Fruit fly (Drosophila melanogaster) whole organism, embryonic: ENCODE data around the gene sbr.

Experiments
- Abd-B ChIP-seq: fragments of 200-800 bp; sonication (Bioruptor generic); optimal IDR thresholded peaks from 2 replicates; lab custom pipeline; 2018; ENCODE audit warnings: missing biosample characterization, mild to moderate bottlenecking, missing genetic modification characterization, moderate library complexity
- Atf-2 ChIP-seq: fragments of 200-800 bp; sonication (Bioruptor generic); optimal IDR thresholded peaks from 2 replicates; lab custom pipeline; 2016; ENCODE audit warnings: missing biosample characterization, missing genetic modification characterization
- B-H2 ChIP-seq: fragments of 200-800 bp; sonication (Bioruptor generic); optimal IDR thresholded peaks from 2 replicates; lab custom pipeline; 2018; ENCODE audit warnings: missing biosample characterization, mild to moderate bottlenecking, missing genetic modification characterization
- CG10267 ChIP-seq: fragments of 200-800 bp; sonication (Bioruptor generic); optimal IDR thresholded peaks from 2 replicates; lab custom pipeline; 2018; ENCODE audit warnings: missing biosample characterization, mild to moderate bottlenecking, missing genetic modification characterization, moderate library complexity
- CG10565 ChIP-seq: fragments of 200-800 bp; sonication (Bioruptor generic); optimal IDR thresholded peaks from 3 replicates; lab custom pipeline; 2016; ENCODE audit warnings: missing biosample characterization, mild to moderate bottlenecking, missing genetic modification characterization
- CG10654 ChIP-seq: fragments of 200-800 bp; sonication (Bioruptor generic); optimal IDR thresholded peaks from 2 replicates; lab custom pipeline; 2016; ENCODE audit warnings: missing biosample characterization, missing genetic modification characterization
- CG11560 ChIP-seq: fragments of 200-800 bp; sonication (Bioruptor generic); IDR thresholded peaks from 3 replicates; pipeline ENCODE4 v1.3.6; 2022; ENCODE audit warnings: missing biosample characterization, missing genetic modification characterization
- CG11695 ChIP-seq: fragments of 200-800 bp; sonication (Bioruptor generic); IDR thresholded peaks from 3 replicates; pipeline ENCODE4 v1.3.6; 2022; ENCODE audit warnings: missing biosample characterization, missing genetic modification characterization
- CG12155 ChIP-seq: fragments of 200-800 bp; sonication (Bioruptor generic); optimal IDR thresholded peaks from 3 replicates; lab custom pipeline; 2016; ENCODE audit warnings: missing biosample characterization, missing genetic modification characterization
- CG12236 ChIP-seq: fragments of 200-800 bp; sonication (Bioruptor generic); optimal IDR thresholded peaks from 2 replicates; lab custom pipeline; 2016; ENCODE audit warnings: missing biosample characterization, missing genetic modification characterization
- CG12391 ChIP-seq: fragments of 200-800 bp; sonication (Bioruptor generic); optimal IDR thresholded peaks from 3 replicates; lab custom pipeline; 2018; ENCODE audit warnings: missing biosample characterization, mild to moderate bottlenecking, missing genetic modification characterization, moderate library complexity
- CG12744 ChIP-seq: fragments of 200-800 bp; sonication (Bioruptor generic); optimal IDR thresholded peaks from 2 replicates; lab custom pipeline; 2016; ENCODE audit warnings: missing biosample characterization, missing genetic modification characterization
- CG17829 ChIP-seq: fragments of 200-800 bp; optimal IDR thresholded peaks from 2 replicates; lab custom pipeline; 2019; ENCODE audit warnings: missing biosample characterization, mild to moderate bottlenecking, missing genetic modification characterization, moderate library complexity
- CG43689 ChIP-seq: fragments of 200-800 bp; sonication (Bioruptor generic); IDR thresholded peaks from 2 replicates; pipeline ENCODE4 v1.3.6; 2022; ENCODE audit warnings: missing biosample characterization, missing genetic modification characterization
- CG7357 ChIP-seq: fragments of 200-800 bp; sonication (Bioruptor generic); IDR thresholded peaks from 3 replicates; pipeline ENCODE4 v1.3.6; 2022; ENCODE audit warnings: missing biosample characterization, missing genetic modification characterization
- CG8359 ChIP-seq: fragments of 200-800 bp; sonication (Bioruptor generic); optimal IDR thresholded peaks from 2 replicates; lab custom pipeline; 2017; ENCODE audit warnings: missing biosample characterization, mild to moderate bottlenecking, missing genetic modification characterization, borderline replicate concordance
- CG8924 ChIP-seq: fragments of 200-800 bp; optimal IDR thresholded peaks from 3 replicates; lab custom pipeline; 2019; ENCODE audit warnings: missing biosample characterization, mild to moderate bottlenecking, missing genetic modification characterization, moderate library complexity
- CG8944 ChIP-seq: fragments of 200-800 bp; sonication (Bioruptor generic); optimal IDR thresholded peaks from 3 replicates; lab custom pipeline; 2016; ENCODE audit warnings: missing biosample characterization, missing genetic modification characterization
- Dek ChIP-seq: fragments of 200-800 bp; sonication (Bioruptor generic); optimal IDR thresholded peaks from 3 replicates; lab custom pipeline; 2019; ENCODE audit warnings: missing biosample characterization, mild to moderate bottlenecking, missing genetic modification characterization, moderate library complexity
- Dip2 ChIP-seq: fragments of 200-800 bp; sonication (Bioruptor generic); IDR thresholded peaks from 2 replicates; pipeline ENCODE4 v1.3.6; 2022; ENCODE audit warnings: missing biosample characterization, missing genetic modification characterization
- Ets97D ChIP-seq: fragments of 200-800 bp; sonication (Bioruptor generic); optimal IDR thresholded peaks from 3 replicates; lab custom pipeline; 2016; ENCODE audit warnings: missing biosample characterization, missing genetic modification characterization
- HLHmδ ChIP-seq: fragments of 200-800 bp; sonication (Bioruptor generic); optimal IDR thresholded peaks from 2 replicates; lab custom pipeline; 2018; ENCODE audit warnings: missing biosample characterization, mild to moderate bottlenecking, missing genetic modification characterization, moderate library complexity
- MESR4 ChIP-seq: fragments of 200-800 bp; sonication (Bioruptor generic); optimal IDR thresholded peaks from 2 replicates; lab custom pipeline; 2018; ENCODE audit warnings: missing biosample characterization, mild to moderate bottlenecking, missing genetic modification characterization, moderate library complexity
- Mad ChIP-seq: fragments of 200-800 bp; sonication (Bioruptor generic); optimal IDR thresholded peaks from 2 replicates; lab custom pipeline; 2016; ENCODE audit warnings: missing biosample characterization, missing genetic modification characterization
- NC2α ChIP-seq: fragments of 200-800 bp; sonication (Bioruptor generic); optimal IDR thresholded peaks from 2 replicates; lab custom pipeline; 2016; ENCODE audit warnings: missing biosample characterization, missing genetic modification characterization
- NFAT ChIP-seq: fragments of 200-800 bp; sonication (Bioruptor generic); IDR thresholded peaks from 2 replicates; pipeline ENCODE4 v1.3.6; 2022; ENCODE audit warnings: missing biosample characterization, missing genetic modification characterization
- Scr ChIP-seq: fragments of 200-800 bp; sonication (Bioruptor generic); IDR thresholded peaks from 2 replicates; pipeline ENCODE4 v1.3.6; 2022; ENCODE audit warnings: missing biosample characterization, missing genetic modification characterization; ENCODE audit not compliant: partially characterized antibody
- Sox102F ChIP-seq: fragments of 200-800 bp; sonication (Bioruptor generic); optimal IDR thresholded peaks from 2 replicates; lab custom pipeline; 2018; ENCODE audit warnings: missing biosample characterization, mild to moderate bottlenecking, missing genetic modification characterization, moderate library complexity
- Taf1 ChIP-seq: fragments of 200-800 bp; sonication (Bioruptor generic); IDR thresholded peaks from 2 replicates; pipeline ENCODE4 v1.3.6; 2022; ENCODE audit warnings: missing biosample characterization, missing genetic modification characterization
- Xrp1 ChIP-seq: fragments of 200-800 bp; sonication (Bioruptor generic); IDR thresholded peaks from 2 replicates; pipeline ENCODE4 v1.3.6; 2022; ENCODE audit warnings: missing biosample characterization, missing genetic modification characterization
- ap ChIP-seq: fragments of 200-800 bp; sonication (Bioruptor generic); IDR thresholded peaks from 2 replicates; pipeline ENCODE4 v1.3.6; 2022; ENCODE audit warnings: missing biosample characterization, missing genetic modification characterization
- bigmax ChIP-seq: fragments of 200-800 bp; sonication (Bioruptor generic); optimal IDR thresholded peaks from 2 replicates; lab custom pipeline; 2018; ENCODE audit warnings: missing biosample characterization, mild to moderate bottlenecking, missing genetic modification characterization
- caup ChIP-seq: fragments of 200-800 bp; sonication (Bioruptor generic); optimal IDR thresholded peaks from 3 replicates; lab custom pipeline; 2017; ENCODE audit warnings: missing biosample characterization, mild to moderate bottlenecking, missing genetic modification characterization, moderate library complexity; ENCODE audit not compliant: severe bottlenecking
- danr ChIP-seq: fragments of 200-800 bp; sonication (Bioruptor generic); IDR thresholded peaks from 2 replicates; pipeline ENCODE4 v1.3.6; 2022; ENCODE audit warnings: missing biosample characterization, missing genetic modification characterization
- dmrt99B ChIP-seq: fragments of 200-800 bp; sonication (Bioruptor generic); optimal IDR thresholded peaks from 2 replicates; lab custom pipeline; 2018; ENCODE audit warnings: missing biosample characterization, mild to moderate bottlenecking, missing genetic modification characterization, moderate library complexity
- dpn ChIP-seq, 2 experiments: fragments of 200-800 bp; sonication (Bioruptor generic); optimal IDR thresholded peaks; 3 replicates each; lab custom pipeline; 2016; ENCODE audit warnings: missing biosample characterization in 2 of 2, missing genetic modification characterization in 2 of 2
- en ChIP-seq: fragments of 200-800 bp; sonication (Bioruptor generic); optimal IDR thresholded peaks from 2 replicates; lab custom pipeline; 2016; ENCODE audit warnings: missing biosample characterization, missing genetic modification characterization
- fd102C ChIP-seq: fragments of 200-800 bp; sonication (Bioruptor generic); optimal IDR thresholded peaks from 2 replicates; lab custom pipeline; 2018; ENCODE audit warnings: missing biosample characterization, mild to moderate bottlenecking, missing genetic modification characterization, moderate library complexity
- fd96Cb ChIP-seq: fragments of 200-800 bp; sonication (Bioruptor generic); optimal IDR thresholded peaks from 2 replicates; lab custom pipeline; 2018; ENCODE audit warnings: missing biosample characterization, mild to moderate bottlenecking, missing genetic modification characterization, moderate library complexity
- gem ChIP-seq: fragments of 200-800 bp; sonication (Bioruptor generic); optimal IDR thresholded peaks from 2 replicates; lab custom pipeline; 2019; ENCODE audit warnings: missing biosample characterization, mild to moderate bottlenecking, missing genetic modification characterization, moderate library complexity
- her ChIP-seq: fragments of 200-800 bp; sonication (Bioruptor generic); optimal IDR thresholded peaks from 2 replicates; lab custom pipeline; 2016; ENCODE audit warnings: missing biosample characterization, missing genetic modification characterization
- ind ChIP-seq: fragments of 200-800 bp; sonication (Bioruptor generic); optimal IDR thresholded peaks from 3 replicates; lab custom pipeline; 2016; ENCODE audit warnings: missing biosample characterization, missing genetic modification characterization
- maf-S ChIP-seq: fragments of 200-800 bp; sonication (Bioruptor generic); optimal IDR thresholded peaks from 2 replicates; lab custom pipeline; 2016; ENCODE audit warnings: missing biosample characterization, missing genetic modification characterization
- nmo ChIP-seq: fragments of 200-800 bp; sonication (Bioruptor generic); optimal IDR thresholded peaks from 2 replicates; lab custom pipeline; 2018; ENCODE audit warnings: missing biosample characterization, mild to moderate bottlenecking, missing genetic modification characterization, moderate library complexity
- oc ChIP-seq: fragments of 200-800 bp; sonication (Bioruptor generic); optimal IDR thresholded peaks from 2 replicates; lab custom pipeline; 2018; ENCODE audit warnings: missing biosample characterization, mild to moderate bottlenecking, missing genetic modification characterization, moderate library complexity
- otp ChIP-seq: fragments of 200-800 bp; sonication (Bioruptor generic); IDR thresholded peaks from 3 replicates; pipeline ENCODE4, ENCODE4 v1.3.6; 2022; ENCODE audit warnings: missing biosample characterization, missing genetic modification characterization
- pnt ChIP-seq: fragments of 200-800 bp; sonication (Bioruptor generic); optimal IDR thresholded peaks from 3 replicates; lab custom pipeline; 2016; ENCODE audit warnings: missing biosample characterization, missing genetic modification characterization
- rib ChIP-seq: fragments of 200-800 bp; sonication (Bioruptor generic); IDR thresholded peaks from 2 replicates; pipeline ENCODE4 v1.3.6; 2022; ENCODE audit warnings: missing biosample characterization, missing genetic modification characterization
- sob ChIP-seq: fragments of 200-800 bp; sonication (Bioruptor generic); IDR thresholded peaks from 2 replicates; pipeline ENCODE4 v1.3.6; 2022; ENCODE audit warnings: missing biosample characterization, missing genetic modification characterization
- trh ChIP-seq: fragments of 200-800 bp; sonication (Bioruptor generic); optimal IDR thresholded peaks from 2 replicates; lab custom pipeline; 2016; ENCODE audit warnings: missing biosample characterization, missing genetic modification characterization
- vnd ChIP-seq: fragments of 200-800 bp; sonication (Bioruptor generic); IDR thresholded peaks from 3 replicates; pipeline ENCODE4 v1.3.6; 2022; ENCODE audit warnings: missing biosample characterization, missing genetic modification characterization; ENCODE audit not compliant: partially characterized antibody

Gene sbr

DNA sequence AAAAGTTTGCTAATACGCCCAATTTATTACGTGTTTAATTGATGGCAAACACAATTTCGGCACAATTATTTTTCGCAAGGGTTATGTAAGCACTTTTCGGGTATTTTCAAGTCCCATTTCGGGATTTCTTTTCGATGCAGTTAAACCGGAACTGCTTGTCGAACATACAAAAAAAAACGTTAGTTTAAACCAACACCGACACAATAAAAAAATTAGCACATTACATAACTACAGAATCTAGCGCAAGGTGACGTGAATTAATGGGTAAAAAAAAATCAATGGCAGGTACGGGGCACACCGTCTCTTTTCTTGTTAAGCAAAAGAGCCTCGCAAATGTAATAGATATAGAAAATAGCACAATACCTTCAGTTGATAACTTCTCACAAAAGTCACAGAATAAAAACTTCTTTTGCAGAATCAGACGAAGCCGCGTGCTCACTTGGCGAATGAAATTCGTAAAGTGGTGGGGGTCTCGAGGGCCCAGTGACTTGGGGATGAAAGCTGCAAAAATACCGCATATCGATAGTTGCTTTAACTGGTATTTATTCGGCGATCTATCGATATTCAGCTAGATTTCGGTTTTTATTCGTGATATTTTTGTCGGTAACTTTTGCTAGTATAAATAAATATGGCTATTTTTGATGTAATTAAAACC lies 60.3 kb downstream of the sbr start, which contains the start of the genes Ant2 and sesB (continued):
- TF ChIP-seq CG12391 (tag; lab: Kevin White, UChicago) (peak; percentile 3), gem (tag; lab: Kevin White, UChicago) (no peak), CG10654 (GFP tag; lab: Kevin White, UChicago) (no peak), pnt (GFP tag; lab: Kevin White, UChicago) (no peak), Abd-B (GFP tag; lab: Kevin White, UChicago) (no peak), CG8944 (no peak), CG8359 (GFP tag; lab: Kevin White, UChicago) (no peak), MESR4 (GFP tag; lab: Kevin White, UChicago) (peak; percentile 75), trh (GFP tag; lab: Kevin White, UChicago) (no peak), CG12155 (no peak), Atf-2 (GFP tag; lab: Kevin White, UChicago) (no peak), CG11560 (tag; lab: Robert Waterston, UW) (no peak), bigmax (GFP tag; lab: Kevin White, UChicago) (peak; percentile 30), her (GFP tag; lab: Kevin White, UChicago) (no peak), NFAT (GFP tag; lab: Robert Waterston, UW) (no peak), Mad (GFP tag; lab: Kevin White, UChicago) (no peak), CG12236 (GFP tag; lab: Kevin White, UChicago) (no peak), maf-S (GFP tag; lab: Kevin White, UChicago) (no peak), CG10565 (GFP tag; lab: Kevin White, UChicago) (no peak), B-H2 (GFP tag; lab: Kevin White, UChicago) (no peak), en (GFP tag; lab: Kevin White, UChicago) (no peak), CG43689 (GFP tag; lab: Robert Waterston, UW) (no peak), rib (no peak), HLHmδ (GFP tag; lab: Kevin White, UChicago) (no peak), CG17829 (no peak), oc (tag; lab: Kevin White, UChicago) (no peak), Ets97D (GFP tag; lab: Kevin White, UChicago) (no peak), Dek (tag; lab: Kevin White, UChicago) (no peak), CG12744 (GFP tag; lab: Kevin White, UChicago) (no peak), dpn (GFP tag; optimal IDR thresholded peaks at IDR 0.05; lab: Kevin White, UChicago) (no peak), nmo (GFP tag; lab: Kevin White, UChicago) (no peak), danr (no peak), otp (no peak), Scr (peak; percentile 80), CG7357 (GFP tag; lab: Robert Waterston, UW) (no peak), NC2α (no peak), caup (GFP tag; lab: Kevin White, UChicago) (no peak), Sox102F (GFP tag; lab: Kevin White, UChicago) (no peak), Dip2 (GFP tag; lab: Robert Waterston, UW) (no peak), CG10267 (tag; lab: Kevin White, UChicago) (peak; percentile 0), ind (no peak), dmrt99B (tag; lab: Kevin White, UChicago) (no peak), Xrp1 (GFP tag; lab: Robert Waterston, UW) (no peak), vnd (peak; percentile 71), fd102C (no peak), Taf1 (GFP tag; lab: Robert Waterston, UW) (no peak), CG8924 (tag; lab: Kevin White, UChicago) (no peak), sob (GFP tag; lab: Robert Waterston, UW) (no peak; the same call in 1 of the 2 replicates), ap (GFP tag; lab: Robert Waterston, UW) (no peak), CG11695 (GFP tag; lab: Robert Waterston, UW) (no peak), fd96Cb (tag; lab: Kevin White, UChicago) (no peak)
